Fruit fly (Drosophila melanogaster): ENCODE results near the gene Ndf.
A peak's percentile ranks its signal among the peaks of the same experiment; 100 is the strongest.

Ndf gene

DNA sequence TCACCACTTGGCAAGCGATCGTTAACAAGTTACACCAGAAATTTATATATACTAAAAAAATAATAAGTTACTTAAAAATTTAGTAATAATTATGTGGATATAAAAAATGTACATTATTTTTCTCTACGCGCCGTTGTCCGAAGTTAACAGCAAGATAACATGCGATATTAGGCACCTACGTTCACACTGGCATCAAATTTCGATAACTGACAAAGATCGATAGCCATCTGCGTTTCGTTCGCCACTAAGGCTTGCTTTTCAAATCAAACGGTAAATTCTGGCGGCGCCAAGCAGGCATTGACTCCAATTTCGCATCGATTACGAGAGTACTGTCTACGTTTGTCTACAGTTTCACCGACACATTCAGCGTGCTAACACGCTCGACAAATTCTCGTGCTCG is 53.1 kb downstream of the Ndf start, which contains the start of gene Pen (continued):
- TF ChIP-seq Adf1 (GFP tag; IDR thresholded peaks at IDR 0.05): no peak
- no peak for TF ChIP-seq vfl (GFP tag; optimal IDR thresholded peaks at IDR 0.05)
- no peak for TF ChIP-seq CG4404 (GFP tag; IDR thresholded peaks at IDR 0.05)
- TF ChIP-seq Scr (GFP tag; IDR thresholded peaks at IDR 0.05; ENCODE audit: partially characterized antibody): peak; percentile 76
- TF ChIP-seq CG12942 (GFP tag; optimal IDR thresholded peaks at IDR 0.05): no peak
- no peak for TF ChIP-seq CG5245 (GFP tag; optimal IDR thresholded peaks at IDR 0.05)
- TF ChIP-seq dpn (GFP tag; optimal IDR thresholded peaks at IDR 0.05): no peak
- no peak for TF ChIP-seq Max (GFP tag; optimal IDR thresholded peaks at IDR 0.05)
- no peak for TF ChIP-seq CG15601 (tag; optimal IDR thresholded peaks at IDR 0.05)
- no peak for TF ChIP-seq CG30020 (tag; optimal IDR thresholded peaks at IDR 0.05)
- TF ChIP-seq nom (GFP tag; optimal IDR thresholded peaks at IDR 0.05): no peak
- TF ChIP-seq row (GFP tag; IDR thresholded peaks at IDR 0.05): 0 out of 3 replicates have a peak, but pooled peaks have one; percentile 18
- no peak for TF ChIP-seq CG4820 (GFP tag; optimal IDR thresholded peaks at IDR 0.05)
- no peak for TF ChIP-seq CG10147 (GFP tag; optimal IDR thresholded peaks at IDR 0.05)
- TF ChIP-seq wdn (GFP tag; IDR thresholded peaks at IDR 0.05): no peak
- TF ChIP-seq hb (GFP tag; IDR thresholded peaks at IDR 0.05; ENCODE audit: partially characterized antibody): no peak; the same call in 2 of the 3 replicates
- no peak for TF ChIP-seq CG4617 (GFP tag; optimal IDR thresholded peaks at IDR 0.05; ENCODE audit: borderline replicate concordance)
- peak; percentile 17 for TF ChIP-seq Ets97D (GFP tag; optimal IDR thresholded peaks at IDR 0.05)
- no peak for TF ChIP-seq HLH54F (GFP tag; optimal IDR thresholded peaks at IDR 0.05)
- TF ChIP-seq CG3838 (GFP tag; optimal IDR thresholded peaks at IDR 0.05): no peak
- no peak for TF ChIP-seq nau (GFP tag; optimal IDR thresholded peaks at IDR 0.05)
- no peak for TF ChIP-seq CG14050 (GFP tag; IDR thresholded peaks at IDR 0.05)
- TF ChIP-seq p53 (GFP tag; optimal IDR thresholded peaks at IDR 0.05): no peak
- TF ChIP-seq CG2116 (GFP tag; optimal IDR thresholded peaks at IDR 0.05): peak; percentile 52
- peak; percentile 84 for TF ChIP-seq amos (GFP tag; IDR thresholded peaks at IDR 0.05; ENCODE audit: partially characterized antibody)
- TF ChIP-seq ewg (GFP tag; optimal IDR thresholded peaks at IDR 0.05): no peak
- no peak for TF ChIP-seq Nf-YC (tag; optimal IDR thresholded peaks at IDR 0.05)
- TF ChIP-seq MTF-1 (GFP tag; optimal IDR thresholded peaks at IDR 0.05; ENCODE audit: borderline replicate concordance): no peak
- TF ChIP-seq CG16863 (GFP tag; optimal IDR thresholded peaks at IDR 0.05): no peak
- TF ChIP-seq CG17802 (tag; optimal IDR thresholded peaks at IDR 0.05): no peak
- TF ChIP-seq CG13424 (tag; optimal IDR thresholded peaks at IDR 0.05): no peak
- no peak for TF ChIP-seq pfk (GFP tag; optimal IDR thresholded peaks at IDR 0.05)
- no peak for TF ChIP-seq HLHmδ (GFP tag; optimal IDR thresholded peaks at IDR 0.05)
- TF ChIP-seq da (GFP tag; optimal IDR thresholded peaks at IDR 0.05): no peak
- no peak for TF ChIP-seq CG31365 (tag; optimal IDR thresholded peaks at IDR 0.05)
- TF ChIP-seq CG12391 (tag; optimal IDR thresholded peaks at IDR 0.05): no peak
- no peak for TF ChIP-seq NK7.1 (GFP tag; optimal IDR thresholded peaks at IDR 0.05)
- no peak for TF ChIP-seq CG2678 (tag; optimal IDR thresholded peaks at IDR 0.05)
- TF ChIP-seq unc-4 (GFP tag; IDR thresholded peaks at IDR 0.05; ENCODE audit: partially characterized antibody): peak; percentile 65; the same call in 1 of the 2 replicates
- TF ChIP-seq fd102C (GFP tag; optimal IDR thresholded peaks at IDR 0.05): no peak
- no peak for TF ChIP-seq Trl (optimal IDR thresholded peaks at IDR 0.05)
- TF ChIP-seq Trl (GFP tag; optimal IDR thresholded peaks at IDR 0.05): no peak
- no peak for TF ChIP-seq wor (GFP tag; IDR thresholded peaks at IDR 0.05)
- TF ChIP-seq Dp (GFP tag; optimal IDR thresholded peaks at IDR 0.05): peak; percentile 79
- no peak for TF ChIP-seq mld (GFP tag; IDR thresholded peaks at IDR 0.05; ENCODE audit: partially characterized antibody)
- no peak for TF ChIP-seq CG7271 (tag; optimal IDR thresholded peaks at IDR 0.05)
- no peak for TF ChIP-seq CG13296 (GFP tag; optimal IDR thresholded peaks at IDR 0.05)
- no peak for TF ChIP-seq corto (GFP tag; optimal IDR thresholded peaks at IDR 0.05)
- TF ChIP-seq fd3F (GFP tag; optimal IDR thresholded peaks at IDR 0.05): no peak
- TF ChIP-seq CG6791 (GFP tag; IDR thresholded peaks at IDR 0.05; ENCODE audit: partially characterized antibody): peak; percentile 83
